Fruit fly (Drosophila melanogaster) whole organism, embryonic: ENCODE data around the gene Atx-1.

Experiments
- Ada2b ChIP-seq: fragments of 200-800 bp; sonication (Bioruptor generic); IDR thresholded peaks from 2 replicates; pipeline ENCODE4 v1.3.6; 2022; ENCODE audit warnings: missing biosample characterization, missing genetic modification characterization
- BEAF-32 ChIP-seq: fragments of 200-800 bp; sonication (Bioruptor generic); optimal IDR thresholded peaks from 3 replicates; lab custom pipeline; 2017; ENCODE audit warnings: missing biosample characterization, missing genetic modification characterization, mild to moderate bottlenecking, moderate library complexity, missing genetic modification reagents
- CG10321 ChIP-seq: fragments of 200-800 bp; sonication (Bioruptor generic); IDR thresholded peaks from 2 replicates; pipeline ENCODE4 v1.3.6; 2022; ENCODE audit warnings: missing biosample characterization, missing genetic modification characterization
- CG11560 ChIP-seq: fragments of 200-800 bp; sonication (Bioruptor generic); IDR thresholded peaks from 3 replicates; pipeline ENCODE4 v1.3.6; 2022; ENCODE audit warnings: missing biosample characterization, missing genetic modification characterization
- CG13287 ChIP-seq: fragments of 200-800 bp; sonication (Bioruptor generic); IDR thresholded peaks from 2 replicates; pipeline ENCODE4 v1.3.6; 2022; ENCODE audit warnings: missing biosample characterization, missing genetic modification characterization; ENCODE audit not compliant: partially characterized antibody
- CG15073 ChIP-seq: fragments of 200-800 bp; sonication (Bioruptor generic); optimal IDR thresholded peaks from 2 replicates; lab custom pipeline; 2016; ENCODE audit warnings: missing biosample characterization, missing genetic modification characterization
- CG1529 ChIP-seq: fragments of 200-800 bp; sonication (Bioruptor generic); optimal IDR thresholded peaks from 3 replicates; lab custom pipeline; 2018; ENCODE audit warnings: missing biosample characterization, missing genetic modification characterization
- CG16815 ChIP-seq: fragments of 200-800 bp; sonication (Bioruptor generic); optimal IDR thresholded peaks from 3 replicates; lab custom pipeline; 2017; ENCODE audit warnings: missing biosample characterization, mild to moderate bottlenecking, missing genetic modification characterization
- CG16863 ChIP-seq: fragments of 200-800 bp; sonication (Bioruptor generic); optimal IDR thresholded peaks from 3 replicates; lab custom pipeline; 2016; ENCODE audit warnings: missing biosample characterization, missing genetic modification characterization
- CG2120 ChIP-seq: fragments of 200-800 bp; sonication (Bioruptor generic); optimal IDR thresholded peaks from 3 replicates; lab custom pipeline; 2016; ENCODE audit warnings: missing biosample characterization, missing genetic modification characterization
- CG4360 ChIP-seq: fragments of 200-800 bp; sonication (Bioruptor generic); IDR thresholded peaks from 2 replicates; pipeline ENCODE4 v1.3.6; 2022; ENCODE audit warnings: missing biosample characterization, missing genetic modification characterization
- CG6854 ChIP-seq: fragments of 200-800 bp; sonication (Bioruptor generic); optimal IDR thresholded peaks from 3 replicates; lab custom pipeline; 2017; ENCODE audit warnings: missing biosample characterization, mild to moderate bottlenecking, missing genetic modification characterization
- CG7271 ChIP-seq: fragments of 200-800 bp; sonication (Bioruptor generic); optimal IDR thresholded peaks from 2 replicates; lab custom pipeline; 2018; ENCODE audit warnings: missing biosample characterization, mild to moderate bottlenecking, missing genetic modification characterization, moderate library complexity
- CG7357 ChIP-seq: fragments of 200-800 bp; sonication (Bioruptor generic); IDR thresholded peaks from 3 replicates; pipeline ENCODE4 v1.3.6; 2022; ENCODE audit warnings: missing biosample characterization, missing genetic modification characterization
- CG7372 ChIP-seq: fragments of 200-800 bp; sonication (Bioruptor generic); IDR thresholded peaks from 2 replicates; pipeline ENCODE4 v1.3.6; 2022; ENCODE audit warnings: missing biosample characterization, missing genetic modification characterization
- CG7963 ChIP-seq: fragments of 200-800 bp; sonication (Bioruptor generic); IDR thresholded peaks from 3 replicates; pipeline ENCODE4 v1.3.6; 2022; ENCODE audit warnings: missing biosample characterization, missing genetic modification characterization; ENCODE audit not compliant: partially characterized antibody
- CG8281 ChIP-seq: fragments of 200-800 bp; sonication (Bioruptor generic); optimal IDR thresholded peaks from 2 replicates; lab custom pipeline; 2018; ENCODE audit warnings: missing biosample characterization, mild to moderate bottlenecking, missing genetic modification characterization, moderate library complexity
- Camta ChIP-seq: fragments of 200-800 bp; sonication (Bioruptor generic); optimal IDR thresholded peaks from 2 replicates; lab custom pipeline; 2016; ENCODE audit warnings: missing biosample characterization, missing genetic modification characterization
- Doc3 ChIP-seq: fragments of 200-800 bp; sonication (Bioruptor generic); IDR thresholded peaks from 3 replicates; pipeline ENCODE4 v1.3.6; 2022; ENCODE audit warnings: missing biosample characterization, missing genetic modification characterization; ENCODE audit not compliant: partially characterized antibody
- Fer3 ChIP-seq: fragments of 200-800 bp; sonication (Bioruptor generic); optimal IDR thresholded peaks from 2 replicates; lab custom pipeline; 2018; ENCODE audit warnings: missing biosample characterization, mild to moderate bottlenecking, missing genetic modification characterization, moderate library complexity
- Gsc ChIP-seq: fragments of 200-800 bp; sonication (Bioruptor generic); IDR thresholded peaks from 2 replicates; pipeline ENCODE4 v1.3.6; 2022; ENCODE audit warnings: missing biosample characterization, missing genetic modification characterization
- HmgZ ChIP-seq: fragments of 200-800 bp; sonication (Bioruptor generic); optimal IDR thresholded peaks from 2 replicates; lab custom pipeline; 2018; ENCODE audit warnings: missing biosample characterization, mild to moderate bottlenecking, missing genetic modification characterization
- Hr3 ChIP-seq: fragments of 200-800 bp; sonication (Bioruptor generic); optimal IDR thresholded peaks from 3 replicates; lab custom pipeline; 2016; ENCODE audit warnings: missing biosample characterization, missing genetic modification characterization
- Lhr ChIP-seq: fragments of 200-800 bp; sonication (Bioruptor generic); optimal IDR thresholded peaks from 3 replicates; lab custom pipeline; 2017; ENCODE audit warnings: mild to moderate bottlenecking, missing biosample characterization, missing genetic modification reagents, missing genetic modification characterization
- Lim3 ChIP-seq: fragments of 200-800 bp; sonication (Bioruptor generic); IDR thresholded peaks from 2 replicates; pipeline ENCODE4 v1.3.6; 2022; ENCODE audit warnings: missing biosample characterization, missing genetic modification characterization
- Poxn ChIP-seq: fragments of 200-800 bp; sonication (Bioruptor generic); IDR thresholded peaks from 2 replicates; pipeline ENCODE4 v1.3.6; 2022; ENCODE audit warnings: missing biosample characterization, missing genetic modification characterization
- Scr ChIP-seq: fragments of 200-800 bp; sonication (Bioruptor generic); IDR thresholded peaks from 2 replicates; pipeline ENCODE4 v1.3.6; 2022; ENCODE audit warnings: missing biosample characterization, missing genetic modification characterization; ENCODE audit not compliant: partially characterized antibody
- Sin3A ChIP-seq: fragments of >200 bp; optimal IDR thresholded peaks from 2 replicates; lab custom pipeline; 2018
- TFAM ChIP-seq: fragments of 200-800 bp; sonication (Bioruptor generic); optimal IDR thresholded peaks from 2 replicates; lab custom pipeline; 2017; ENCODE audit warnings: missing biosample characterization, missing genetic modification characterization, inconsistent platforms
- Xbp1 ChIP-seq: fragments of 200-800 bp; sonication (Bioruptor generic); optimal IDR thresholded peaks from 3 replicates; lab custom pipeline; 2016; ENCODE audit warnings: missing biosample characterization, mild to moderate bottlenecking, missing genetic modification characterization
- cato ChIP-seq: fragments of 200-800 bp; sonication (Bioruptor generic); optimal IDR thresholded peaks from 2 replicates; lab custom pipeline; 2016; ENCODE audit warnings: missing biosample characterization, missing genetic modification characterization, borderline replicate concordance
- cg ChIP-seq: fragments of 200-800 bp; sonication (Bioruptor generic); optimal IDR thresholded peaks from 3 replicates; lab custom pipeline; 2019; ENCODE audit warnings: missing biosample characterization, mild to moderate bottlenecking, missing genetic modification characterization, moderate library complexity
- da ChIP-seq: fragments of 200-800 bp; sonication (Bioruptor generic); optimal IDR thresholded peaks from 2 replicates; lab custom pipeline; 2016; ENCODE audit warnings: missing biosample characterization, missing genetic modification characterization
- dm ChIP-seq: fragments of 200-800 bp; sonication (Bioruptor generic); optimal IDR thresholded peaks from 3 replicates; lab custom pipeline; 2016; ENCODE audit warnings: missing biosample characterization, missing genetic modification characterization
- emc ChIP-seq: fragments of 200-800 bp; sonication (Bioruptor generic); optimal IDR thresholded peaks from 2 replicates; lab custom pipeline; 2016; ENCODE audit warnings: missing biosample characterization, missing genetic modification characterization
- gce ChIP-seq: fragments of 200-800 bp; sonication (Bioruptor generic); IDR thresholded peaks from 3 replicates; pipeline ENCODE4 v1.3.6; 2022; ENCODE audit warnings: missing biosample characterization, missing genetic modification characterization
- gt ChIP-seq: fragments of 200-800 bp; sonication (Bioruptor generic); IDR thresholded peaks from 2 replicates; pipeline ENCODE4 v1.3.6; 2022; ENCODE audit warnings: missing biosample characterization, missing genetic modification characterization
- ham ChIP-seq: fragments of 200-800 bp; sonication (Bioruptor generic); IDR thresholded peaks from 2 replicates; pipeline ENCODE4 v1.3.6; 2022; ENCODE audit warnings: missing biosample characterization, missing genetic modification characterization
- hth ChIP-seq: fragments of >200 bp; optimal IDR thresholded peaks from 2 replicates; lab custom pipeline; 2017; ENCODE audit warnings: inconsistent platforms
- inv ChIP-seq: fragments of 200-800 bp; sonication (Bioruptor generic); IDR thresholded peaks from 2 replicates; pipeline ENCODE4 v1.3.6; 2022; ENCODE audit warnings: missing biosample characterization, missing genetic modification characterization; ENCODE audit not compliant: partially characterized antibody
- pho ChIP-seq: fragments of 200-800 bp; sonication (Bioruptor generic); optimal IDR thresholded peaks from 2 replicates; lab custom pipeline; 2016; ENCODE audit warnings: missing biosample characterization, missing genetic modification characterization
- pnt ChIP-seq: fragments of 200-800 bp; sonication (Bioruptor generic); optimal IDR thresholded peaks from 3 replicates; lab custom pipeline; 2016; ENCODE audit warnings: missing biosample characterization, missing genetic modification characterization
- prd ChIP-seq, 3 experiments: fragments of >200 bp in 2 of 3; fragments of 200-800 bp in 1 of 3; sonication (Bioruptor generic) in 1 of 3; optimal IDR thresholded peaks in 2 of 3; IDR thresholded peaks in 1 of 3; 2 replicates in 2 of 3; 3 replicates in 1 of 3; pipeline versions ENCODE4 v1.3.6 to Lab custom; 2017 to 2022; ENCODE audit warnings: missing biosample characterization in 1 of 3, missing genetic modification characterization in 1 of 3
- sens ChIP-seq: fragments of 200-800 bp; sonication (Bioruptor generic); peaks from one replicate; lab custom pipeline; 2016; ENCODE audit warnings: missing biosample characterization, missing genetic modification characterization
- seq ChIP-seq: fragments of 200-800 bp; sonication (Bioruptor generic); IDR thresholded peaks from 2 replicates; pipeline ENCODE4 v1.3.6; 2022; ENCODE audit warnings: missing biosample characterization, missing genetic modification characterization
- sna ChIP-seq: fragments of 200-800 bp; sonication (Bioruptor generic); IDR thresholded peaks from 2 replicates; pipeline ENCODE4 v1.3.6; 2022; ENCODE audit warnings: missing biosample characterization, missing genetic modification characterization; ENCODE audit not compliant: partially characterized antibody
- sob ChIP-seq: fragments of 200-800 bp; sonication (Bioruptor generic); IDR thresholded peaks from 2 replicates; pipeline ENCODE4 v1.3.6; 2022; ENCODE audit warnings: missing biosample characterization, missing genetic modification characterization
- unc-4 ChIP-seq: fragments of 200-800 bp; sonication (Bioruptor generic); IDR thresholded peaks from 2 replicates; pipeline ENCODE4 v1.3.6; 2022; ENCODE audit warnings: missing biosample characterization, missing genetic modification characterization; ENCODE audit not compliant: partially characterized antibody
- unpg ChIP-seq: fragments of 200-800 bp; sonication (Bioruptor generic); optimal IDR thresholded peaks from 3 replicates; lab custom pipeline; 2018; ENCODE audit warnings: missing biosample characterization, mild to moderate bottlenecking, missing genetic modification characterization, moderate library complexity
- usp ChIP-seq: fragments of >200 bp; optimal IDR thresholded peaks from 2 replicates; lab custom pipeline; 2017; ENCODE audit warnings: missing biosample characterization, missing genetic modification characterization

Atx-1 gene

dm6 chrX:6843841-6844440 lies 20.9 kb downstream of the Atx-1 start, which contains the start of the genes CG14435 and Tmf (continued):
- TF ChIP-seq CG4360 (GFP tag; lab: Robert Waterston, UW) (0 out of 2 replicates have a peak, but pooled peaks have one; percentile 19), usp (GFP tag; lab: Kevin White, UChicago) (no peak), unc-4 (GFP tag; lab: Robert Waterston, UW) (peak; percentile 55; the same call in 1 of the 2 replicates), Hr3 (GFP tag; lab: Kevin White, UChicago) (peak; percentile 91), Scr (GFP tag; lab: Robert Waterston, UW) (peak; percentile 64), Lim3 (GFP tag; lab: Robert Waterston, UW) (peak; percentile 69; the same call in 1 of the 2 replicates), Gsc (GFP tag; lab: Robert Waterston, UW) (peak; percentile 71), HmgZ (peak; percentile 57), cg (GFP tag; lab: Kevin White, UChicago) (no peak), TFAM (GFP tag; lab: Kevin White, UChicago) (no peak), CG7963 (GFP tag; lab: Robert Waterston, UW) (no peak; the same call in 2 of the 3 replicates), pho (GFP tag; lab: Kevin White, UChicago) (peak; percentile 75), CG1529 (GFP tag; lab: Kevin White, UChicago) (peak; percentile 49), hth (lab: Kevin White, UChicago) (no peak), CG2120 (GFP tag; lab: Kevin White, UChicago) (peak; percentile 87), Doc3 (GFP tag; lab: Robert Waterston, UW) (no peak), CG15073 (GFP tag; lab: Kevin White, UChicago) (no peak), CG13287 (GFP tag; lab: Robert Waterston, UW) (peak; percentile 55), prd (optimal IDR thresholded peaks at IDR 0.05; lab: Kevin White, UChicago) (no peak), prd (GFP tag; IDR thresholded peaks at IDR 0.05; lab: Robert Waterston, UW) (peak; percentile 93), seq (GFP tag; lab: Robert Waterston, UW) (peak; percentile 69), gce (peak; percentile 59; the same call in 1 of the 3 replicates), Fer3 (tag; lab: Kevin White, UChicago) (peak; percentile 80), Poxn (GFP tag; lab: Robert Waterston, UW) (peak; percentile 69), pnt (GFP tag; lab: Kevin White, UChicago) (peak; percentile 50), CG7271 (peak; percentile 30), BEAF-32 (GFP tag; lab: Kevin White, UChicago) (peak; percentile 72), Lhr (GFP tag; lab: Kevin White, UChicago) (peak; percentile 35), dm (peak; percentile 33), gt (GFP tag; lab: Robert Waterston, UW) (peak; percentile 56; the same call in 1 of the 2 replicates), cato (GFP tag; lab: Kevin White, UChicago) (peak; percentile 68), unpg (peak; percentile 84), CG7372 (GFP tag; lab: Robert Waterston, UW) (peak; percentile 85), CG7357 (GFP tag; lab: Robert Waterston, UW) (peak; percentile 75), sens (GFP tag; lab: Kevin White, UChicago) (peak; percentile 93), Sin3A (lab: Kevin White, UChicago) (peak; percentile 34), da (GFP tag; lab: Kevin White, UChicago) (no peak), CG10321 (GFP tag; lab: Robert Waterston, UW) (no peak), sob (GFP tag; lab: Robert Waterston, UW) (peak; percentile 88), ham (GFP tag; lab: Robert Waterston, UW) (0 out of 2 replicates have a peak, but pooled peaks have one; percentile 36), sna (GFP tag; lab: Robert Waterston, UW) (no peak), CG11560 (tag; lab: Robert Waterston, UW) (peak; percentile 76), CG16815 (peak; percentile 86), emc (no peak), Xbp1 (GFP tag; lab: Kevin White, UChicago) (peak; percentile 87), inv (GFP tag; lab: Robert Waterston, UW) (no peak), Camta (GFP tag; lab: Kevin White, UChicago) (peak; percentile 44), CG6854 (GFP tag; lab: Kevin White, UChicago) (peak; percentile 43), CG8281 (tag; lab: Kevin White, UChicago) (peak; percentile 63), Ada2b (peak; percentile 84), CG16863 (peak; percentile 52)
